Fruit fly (Drosophila melanogaster): ENCODE measurements around the gene CG31176.

DNA sequence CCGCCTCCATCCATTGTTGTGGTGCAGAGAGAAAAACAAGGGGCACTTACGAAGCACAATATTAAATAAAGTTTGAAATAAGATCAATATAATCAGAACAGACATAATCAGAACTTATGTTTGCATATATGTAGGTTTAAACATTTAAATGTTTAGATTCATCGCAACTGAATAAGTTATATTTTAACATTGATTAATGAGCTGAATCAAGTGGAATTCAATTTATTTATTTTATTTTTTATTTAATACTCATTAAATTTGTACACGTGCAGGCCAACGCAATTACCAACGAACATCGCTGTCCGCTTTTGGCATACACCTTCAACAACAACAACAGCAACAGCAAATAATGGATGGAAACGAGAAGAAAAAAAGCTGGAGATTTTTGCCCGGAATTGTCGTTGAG is 20.6 kb downstream of the CG31176 start:
- TF ChIP-seq CG12768 (GFP tag; optimal IDR thresholded peaks at IDR 0.05) (no peak), CG1620 (GFP tag; optimal IDR thresholded peaks at IDR 0.05) (no peak), ovo (GFP tag; optimal IDR thresholded peaks at IDR 0.05) (no peak), CG14711 (tag; optimal IDR thresholded peaks at IDR 0.05) (no peak), tj (GFP tag; optimal IDR thresholded peaks at IDR 0.05) (no peak), CG5204 (GFP tag; optimal IDR thresholded peaks at IDR 0.05) (no peak), cnc (optimal IDR thresholded peaks at IDR 0.05) (no peak)

All from whole organism, adult.